Worm (Caenorhabditis elegans) whole organism, L4 larva: Measurements from ENCODE around the gene srx-73.
A peak's percentile ranks its signal among the peaks of the same experiment; 100 is the strongest.

Experiments used
- F10B5.3 ChIP-seq: sonication (generic microtip); optimal IDR thresholded peaks from 2 replicates; lab custom pipeline; 2016; ENCODE audit warnings: mild to moderate bottlenecking, missing genetic modification characterization, missing compliant biosample characterization
- F49E8.2 ChIP-seq: sonication (generic microtip); optimal IDR thresholded peaks from 2 replicates; lab custom pipeline; 2016; ENCODE audit warnings: missing compliant biosample characterization, mild to moderate bottlenecking, missing genetic modification characterization, borderline replicate concordance
- T26A8.4 ChIP-seq: fragments of 200-800 bp; sonication (Bioruptor generic); IDR thresholded peaks from 2 replicates; pipeline ENCODE4 v1.3.6; 2022; ENCODE audit warnings: missing genetic modification characterization, missing compliant biosample characterization
- ZK546.5 ChIP-seq, 2 experiments: sonication (generic microtip); optimal IDR thresholded peaks; 2 replicates each; lab custom pipeline; 2017; ENCODE audit warnings: missing biosample characterization in 2 of 2, missing genetic modification characterization in 2 of 2
- aly-2 ChIP-seq: sonication (generic microtip); optimal IDR thresholded peaks from 2 replicates; lab custom pipeline; 2018; ENCODE audit warnings: missing biosample characterization, missing genetic modification characterization
- ama-1 ChIP-seq: fragments of 150-350 bp; optimal IDR thresholded peaks from 2 replicates; lab custom pipeline; 2014; ENCODE audit warnings: inconsistent platforms, mixed read lengths
- arid-1 ChIP-seq: fragments of 200-800 bp; sonication (Bioruptor generic); conservative IDR thresholded peaks from 2 replicates; pipeline ENCODE4 v1.3.6; 2022; ENCODE audit warnings: missing genetic modification reagents, missing genetic modification characterization, missing compliant biosample characterization
- attf-4 ChIP-seq: sonication (generic microtip); optimal IDR thresholded peaks from 3 replicates; lab custom pipeline; 2017; ENCODE audit warnings: missing biosample characterization, missing genetic modification characterization
- ceh-32 ChIP-seq: sonication (generic microtip); optimal IDR thresholded peaks from 2 replicates; lab custom pipeline; 2016; ENCODE audit warnings: mild to moderate bottlenecking, missing genetic modification characterization, missing compliant biosample characterization; ENCODE audit not compliant: poor library complexity
- ceh-62 ChIP-seq: sonication (generic microtip); optimal IDR thresholded peaks from 2 replicates; lab custom pipeline; 2017; ENCODE audit warnings: missing biosample characterization, missing genetic modification characterization
- daf-16 ChIP-seq, 3 experiments: sonication (generic microtip); optimal IDR thresholded peaks; 2 replicates each; lab custom pipeline; 2016 to 2017; ENCODE audit warnings: missing genetic modification characterization in 3 of 3, missing genetic modification reagents in 3 of 3, mild to moderate bottlenecking in 2 of 3, missing compliant biosample characterization in 2 of 3, missing biosample characterization in 1 of 3, moderate library complexity in 1 of 3
- dmd-6 ChIP-seq: fragments of 200-800 bp; sonication (Bioruptor generic); IDR thresholded peaks from 2 replicates; pipeline ENCODE4 v1.3.6; 2022; ENCODE audit warnings: missing genetic modification reagents, missing genetic modification characterization, missing compliant biosample characterization
- dpl-1 ChIP-seq: fragments of 150-350 bp; optimal IDR thresholded peaks from 2 replicates; lab custom pipeline; 2014; ENCODE audit warnings: missing biosample characterization, missing genetic modification reagents, missing genetic modification characterization
- duxl-1 ChIP-seq: sonication (generic microtip); optimal IDR thresholded peaks from 2 replicates; lab custom pipeline; 2016; ENCODE audit warnings: mild to moderate bottlenecking, missing genetic modification characterization, moderate library complexity, missing compliant biosample characterization; ENCODE audit not compliant: poor library complexity
- fos-1 ChIP-seq: fragments of 150-350 bp; optimal IDR thresholded peaks from 2 replicates; lab custom pipeline; 2014; ENCODE audit warnings: missing biosample characterization, missing genetic modification characterization
- gei-8 ChIP-seq: fragments of 200-800 bp; sonication (Bioruptor generic); optimal IDR thresholded peaks from 2 replicates; lab custom pipeline; 2018; ENCODE audit warnings: mild to moderate bottlenecking, missing genetic modification characterization, missing compliant biosample characterization
- hlh-11 ChIP-seq: fragments of 200-800 bp; sonication (Bioruptor generic); optimal IDR thresholded peaks from 2 replicates; lab custom pipeline; 2018; ENCODE audit warnings: mild to moderate bottlenecking, missing genetic modification characterization, missing compliant biosample characterization
- hlh-30 ChIP-seq: sonication (generic microtip); optimal IDR thresholded peaks from 2 replicates; lab custom pipeline; 2017; ENCODE audit warnings: antibody characterized with exemption, mild to moderate bottlenecking, missing genetic modification characterization, missing compliant biosample characterization; ENCODE audit not compliant: insufficient read depth
- hmg-1.1 ChIP-seq: fragments of 200-800 bp; sonication (Bioruptor generic); IDR thresholded peaks from 2 replicates; pipeline ENCODE4 v1.3.6; 2022; ENCODE audit warnings: missing genetic modification reagents, missing genetic modification characterization, missing compliant biosample characterization
- jun-1 ChIP-seq: fragments of 150-350 bp; optimal IDR thresholded peaks from 2 replicates; lab custom pipeline; 2014; ENCODE audit warnings: missing biosample characterization, missing genetic modification reagents, missing genetic modification characterization
- lim-7 ChIP-seq: fragments of 200-800 bp; sonication (Bioruptor generic); IDR thresholded peaks from 2 replicates; pipeline ENCODE4 v1.3.6; 2022; ENCODE audit warnings: missing genetic modification characterization, missing compliant biosample characterization
- lin-15B ChIP-seq: fragments of 150-350 bp; sonication (generic microtip); optimal IDR thresholded peaks from 3 replicates; lab custom pipeline; 2014; ENCODE audit warnings: missing biosample characterization, missing genetic modification characterization
- lin-38 ChIP-seq: fragments of 200-800 bp; sonication (Bioruptor generic); IDR thresholded peaks from 2 replicates; pipeline ENCODE4 v1.3.6; 2022; ENCODE audit warnings: missing genetic modification reagents, missing genetic modification characterization, missing compliant biosample characterization
- lsy-2 ChIP-seq, 2 experiments: fragments of 150-350 bp in 1 of 2; sonication (generic microtip) in 1 of 2; optimal IDR thresholded peaks; 2 replicates each; lab custom pipeline; 2014 to 2017; ENCODE audit warnings: missing biosample characterization in 2 of 2, missing genetic modification characterization in 2 of 2
- madf-5 ChIP-seq, 2 experiments: fragments of 200-800 bp; sonication (Bioruptor generic); IDR thresholded peaks; 2 replicates each; pipeline ENCODE4 v1.3.6; 2022; ENCODE audit warnings: missing compliant biosample characterization in 2 of 2, missing genetic modification characterization in 2 of 2
- mdl-1 ChIP-seq, 2 experiments: fragments of 150-350 bp in 1 of 2; sonication (generic microtip) in 1 of 2; optimal IDR thresholded peaks; 2 replicates each; lab custom pipeline; 2014 to 2017; ENCODE audit warnings: missing biosample characterization in 2 of 2, missing genetic modification characterization in 2 of 2
- mdt-29 ChIP-seq: fragments of 200-800 bp; sonication (Bioruptor generic); IDR thresholded peaks from 2 replicates; pipeline ENCODE4 v1.3.6; 2022; ENCODE audit warnings: missing genetic modification reagents, missing genetic modification characterization, missing compliant biosample characterization
- mep-1 ChIP-seq: fragments of 150-350 bp; sonication (generic microtip); optimal IDR thresholded peaks from 3 replicates; lab custom pipeline; 2014; ENCODE audit warnings: missing biosample characterization, missing genetic modification characterization
- mes-2 ChIP-seq: sonication (generic microtip); optimal IDR thresholded peaks from 2 replicates; lab custom pipeline; 2016; ENCODE audit warnings: missing genotype, mild to moderate bottlenecking, missing genetic modification characterization, missing compliant biosample characterization; ENCODE audit not compliant: poor library complexity, severe bottlenecking
- mxl-3 ChIP-seq: fragments of 200-800 bp; sonication (Bioruptor generic); optimal IDR thresholded peaks from 2 replicates; lab custom pipeline; 2018; ENCODE audit warnings: mild to moderate bottlenecking, missing genetic modification characterization, missing compliant biosample characterization
- nhr-10 ChIP-seq: fragments of 150-350 bp; optimal IDR thresholded peaks from 2 replicates; lab custom pipeline; 2014; ENCODE audit warnings: missing biosample characterization, missing genetic modification characterization
- nhr-11 ChIP-seq: fragments of 150-350 bp; optimal IDR thresholded peaks from 2 replicates; lab custom pipeline; 2014; ENCODE audit warnings: missing biosample characterization, missing genetic modification characterization
- nhr-237 ChIP-seq: sonication (generic microtip); optimal IDR thresholded peaks from 2 replicates; lab custom pipeline; 2017; ENCODE audit warnings: missing biosample characterization, missing genetic modification characterization
- nhr-41 ChIP-seq: fragments of 200-800 bp; sonication (Bioruptor generic); IDR thresholded peaks from 2 replicates; pipeline ENCODE4 v1.3.6; 2022; ENCODE audit warnings: missing genetic modification reagents, missing genetic modification characterization, missing compliant biosample characterization
- nhr-6 ChIP-seq: fragments of 150-350 bp; optimal IDR thresholded peaks from 2 replicates; lab custom pipeline; 2014; ENCODE audit warnings: missing biosample characterization, missing genetic modification characterization
- nhr-76 ChIP-seq: fragments of 150-350 bp; optimal IDR thresholded peaks from 2 replicates; lab custom pipeline; 2014; ENCODE audit warnings: missing biosample characterization, missing genetic modification characterization
- pha-4 ChIP-seq, 2 experiments: fragments of 150-350 bp in 1 of 2; fragments of 200-800 bp in 1 of 2; sonication (Bioruptor generic) in 1 of 2; IDR thresholded peaks in 1 of 2; optimal IDR thresholded peaks in 1 of 2; 2 replicates each; pipeline versions ENCODE4 v1.3.6 to Lab custom; 2014 to 2022; ENCODE audit warnings: missing genetic modification characterization in 2 of 2, missing genetic modification reagents in 2 of 2, missing biosample characterization in 1 of 2, missing compliant biosample characterization in 1 of 2
- rbr-2 ChIP-seq: sonication (generic microtip); optimal IDR thresholded peaks from 2 replicates; lab custom pipeline; 2016; ENCODE audit warnings: missing genotype, missing genetic modification characterization, missing compliant biosample characterization
- snpc-4 ChIP-seq: fragments of 150-350 bp; optimal IDR thresholded peaks from 2 replicates; lab custom pipeline; 2014; ENCODE audit warnings: missing biosample characterization, missing genetic modification characterization
- unc-62 ChIP-seq, 3 experiments: fragments of 150-350 bp in 1 of 3; sonication (generic microtip); optimal IDR thresholded peaks in 2 of 3; peaks in 1 of 3; 1 replicate in 1 of 3; 2 replicates in 2 of 3; lab custom pipeline; 2014 to 2017; ENCODE audit warnings: missing biosample characterization in 3 of 3, missing genetic modification characterization in 3 of 3, missing genetic modification reagents in 3 of 3, missing genotype in 1 of 3
- vab-7 ChIP-seq: fragments of 200-800 bp; sonication (Bioruptor generic); IDR thresholded peaks from 2 replicates; pipeline ENCODE4 v1.3.6; 2022; ENCODE audit warnings: missing genetic modification reagents, missing genetic modification characterization, missing compliant biosample characterization
- ztf-11 ChIP-seq: fragments of 150-350 bp; optimal IDR thresholded peaks from 2 replicates; lab custom pipeline; 2014; ENCODE audit warnings: missing biosample characterization, missing genetic modification characterization

The srx-73 gene

ce11 chrV:4687944-4688505 lies 22.5 kb upstream of the srx-73 start, which contains the start of gene K03B4.2 (continued):
- no peak for TF ChIP-seq lin-15B (tag; lab: Kevin White, UChicago)
- TF ChIP-seq lim-7 (GFP tag; lab: Robert Waterston, UW), result peak; percentile 55
- no peak for TF ChIP-seq F49E8.2 (tag; lab: Kevin White, UChicago)

DNA sequence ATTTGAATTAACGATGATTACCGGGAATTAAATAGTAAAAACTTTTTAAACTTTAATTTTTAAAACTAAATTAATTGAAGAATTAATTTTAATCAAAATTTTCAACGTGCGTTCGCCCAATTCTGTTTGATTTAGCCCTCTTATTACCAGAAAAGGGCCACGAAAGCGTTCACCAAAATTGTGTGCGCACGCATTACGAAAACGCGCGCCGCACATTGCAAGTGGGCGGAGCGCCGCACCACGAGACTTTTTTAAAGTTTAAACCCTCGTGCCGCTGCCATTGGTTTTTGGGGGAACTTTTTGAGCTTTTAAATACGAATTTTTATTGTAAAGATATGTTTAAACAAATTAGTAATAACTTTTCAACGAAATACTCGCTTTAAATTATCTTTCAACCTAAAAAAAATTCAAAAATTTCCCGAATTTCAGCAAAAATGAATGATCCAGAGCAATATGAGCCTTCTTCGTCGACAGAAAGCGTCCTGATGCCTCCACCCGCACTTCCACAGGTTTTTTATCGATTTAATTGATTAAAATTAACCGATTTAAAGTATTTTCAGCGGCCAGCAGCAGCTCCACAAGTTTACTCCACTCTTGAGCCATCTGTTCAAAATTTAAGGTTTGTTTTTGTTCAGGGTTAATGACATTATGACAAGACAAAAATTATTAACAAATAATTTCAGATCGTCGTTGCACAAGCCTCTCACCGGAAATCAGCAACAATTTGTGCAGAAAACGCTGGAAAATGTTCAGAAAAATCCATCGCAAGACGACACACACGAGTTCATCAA lies 21.3 kb upstream of the srx-73 start, which contains the start of gene taf-10:
Gene taf-10, plus strand, starts transcription at position 424 of the 791 bp plus-strand sequence.
- TF ChIP-seq F10B5.3 (no peak), mdl-1 (tag; optimal IDR thresholded peaks at IDR 0.05; lab: Kevin White, UChicago) (peak; percentile 75 to 88), duxl-1 (tag; lab: Kevin White, UChicago) (peak; percentile 2), nhr-6 (tag; lab: Kevin White, UChicago) (peak; percentile 33), ceh-32 (no peak), nhr-76 (tag; lab: Kevin White, UChicago) (no peak), dpl-1 (GFP tag; lab: Kevin White, UChicago) (peak; percentile 36), hlh-11 (tag; lab: Kevin White, UChicago) (peak; percentile 41), mxl-3 (GFP tag; lab: Kevin White, UChicago) (peak; percentile 25), madf-5 (GFP tag; IDR thresholded peaks at IDR 0.05; lab: Robert Waterston, UW) (no peak), lsy-2 (tag; optimal IDR thresholded peaks at IDR 0.05; lab: Kevin White, UChicago) (peak in 1 of 2 experiments; percentile 60), mes-2 (tag; lab: Kevin White, UChicago) (peak; percentile 81), unc-62 (GFP tag; optimal IDR thresholded peaks at IDR 0.05 in 1 of 2; lab: Kevin White, UChicago) (no peak), unc-62 (tag; optimal IDR thresholded peaks at IDR 0.05; lab: Kevin White, UChicago) (no peak), hlh-30 (peak; percentile 98), mep-1 (tag; lab: Kevin White, UChicago) (peak; percentile 40), lin-38 (GFP tag; lab: Robert Waterston, UW) (peak; percentile 44), hmg-1.1 (GFP tag; lab: Robert Waterston, UW) (peak; percentile 68; the same call in 1 of the 2 replicates), rbr-2 (peak; percentile 37), pha-4 (GFP tag; IDR thresholded peaks at IDR 0.05; lab: Robert Waterston, UW) (peak; percentile 11; the same call in 1 of the 2 replicates), pha-4 (tag; optimal IDR thresholded peaks at IDR 0.05; lab: Kevin White, UChicago) (no peak), ceh-62 (tag; lab: Kevin White, UChicago) (no peak), dmd-6 (GFP tag; lab: Robert Waterston, UW) (peak; percentile 24; the same call in 1 of the 2 replicates)

- TF ChIP-seq nhr-10 (no peak), aly-2 (no peak), fos-1 (tag; lab: Kevin White, UChicago) (no peak), lim-7 (GFP tag; lab: Robert Waterston, UW) (no peak), snpc-4 (tag; lab: Kevin White, UChicago) (no peak), unc-62 (GFP tag; optimal IDR thresholded peaks at IDR 0.05 in 1 of 2; lab: Kevin White, UChicago) (peak in 1 of 2 experiments; percentile 7), unc-62 (tag; optimal IDR thresholded peaks at IDR 0.05; lab: Kevin White, UChicago) (no peak), hlh-11 (tag; lab: Kevin White, UChicago) (no peak), jun-1 (tag; lab: Kevin White, UChicago) (no peak)
- TF ChIP-seq, all 104 proteins: peak for 1
Measured at ce11 chrV:4684137-4684536, 18.6 kb upstream of the srx-73 start.

DNA sequence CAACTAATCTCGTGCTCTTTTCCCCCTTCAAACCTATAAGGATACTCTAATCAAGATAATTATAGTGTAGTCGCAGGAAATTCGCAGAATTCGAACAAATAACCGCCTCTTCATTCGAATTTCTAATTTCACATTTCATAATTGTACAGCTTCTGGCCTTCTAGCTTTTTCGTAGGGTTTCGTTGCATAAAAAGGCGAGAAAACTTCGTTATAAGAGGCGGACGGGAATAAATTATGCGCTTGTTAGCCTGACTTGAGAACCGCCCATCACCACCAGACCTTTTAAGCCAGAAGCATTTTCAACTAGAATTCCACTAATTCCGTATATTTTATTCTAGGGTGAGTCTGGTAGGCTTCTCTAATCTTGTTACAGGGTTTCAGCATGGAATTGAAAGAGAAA lies 16.1 kb upstream of the srx-73 start, which contains the start of gene K03B4.4:
Gene K03B4.4, plus strand, starts transcription at position 301 of the 400 bp plus-strand sequence.
- TF ChIP-seq nhr-237 (tag; lab: Kevin White, UChicago) (no peak), nhr-41 (GFP tag; lab: Robert Waterston, UW) (no peak), ama-1 (lab: Kevin White, UChicago) (no peak), ceh-62 (tag; lab: Kevin White, UChicago) (no peak), T26A8.4 (GFP tag; lab: Robert Waterston, UW) (no peak), attf-4 (no peak), mdt-29 (no peak), ztf-11 (tag; lab: Kevin White, UChicago) (no peak), gei-8 (GFP tag; lab: Kevin White, UChicago) (no peak), ZK546.5 (tag; optimal IDR thresholded peaks at IDR 0.05; lab: Kevin White, UChicago) (no peak), daf-16 (GFP tag; optimal IDR thresholded peaks at IDR 0.05; lab: Kevin White, UChicago) (no peak), daf-16 (tag; optimal IDR thresholded peaks at IDR 0.05; lab: Kevin White, UChicago) (no peak), nhr-10 (no peak), arid-1 (GFP tag; lab: Robert Waterston, UW) (no peak), ceh-32 (no peak), vab-7 (GFP tag; lab: Robert Waterston, UW) (no peak), nhr-11 (tag; lab: Kevin White, UChicago) (no peak)
